Worm (Caenorhabditis elegans): ENCODE measurements around the gene col-148.

DNA sequence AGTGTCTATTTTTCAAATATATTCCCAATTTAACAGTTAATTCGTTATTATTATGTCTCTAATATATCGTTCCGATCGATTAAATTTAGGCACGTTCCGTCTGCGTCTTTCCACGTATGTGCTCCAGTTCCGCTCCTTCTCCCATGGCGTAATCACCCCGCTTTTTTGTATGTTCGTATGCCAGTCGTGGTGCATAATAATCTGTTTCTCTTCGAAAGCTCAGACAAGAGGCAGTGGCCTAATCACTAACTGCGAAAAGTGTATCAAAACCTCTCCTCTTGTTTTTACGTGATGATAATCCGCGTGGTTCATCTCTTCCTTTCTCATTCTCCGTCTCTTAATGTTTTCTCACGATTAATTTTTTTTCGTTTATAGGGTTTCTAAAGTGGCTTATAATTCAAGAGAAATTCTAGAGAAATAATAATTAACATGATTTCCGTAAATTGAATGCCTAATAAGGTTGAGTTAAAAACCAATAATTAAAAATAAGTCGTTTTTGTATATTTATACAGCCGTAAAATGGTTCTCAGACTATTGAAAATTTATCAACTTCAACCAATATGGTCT, 6.2 kb downstream of the col-148 start:
- TF ChIP-seq snpc-1.2 (GFP tag; IDR thresholded peaks at IDR 0.05): no peak
- TF ChIP-seq ceh-62 (tag; optimal IDR thresholded peaks at IDR 0.05): no peak
- peak in 1 of 2 experiments; percentile 81 for TF ChIP-seq unc-62 (GFP tag; optimal IDR thresholded peaks at IDR 0.05 in 1 of 2)
- TF ChIP-seq unc-62 (tag; optimal IDR thresholded peaks at IDR 0.05): no peak
- TF ChIP-seq pqm-1 (tag; optimal IDR thresholded peaks at IDR 0.05): no peak
- TF ChIP-seq nhr-76 (tag; optimal IDR thresholded peaks at IDR 0.05): no peak
- no peak for TF ChIP-seq attf-4 (tag; optimal IDR thresholded peaks at IDR 0.05)
- no peak for TF ChIP-seq ceh-82 (tag; optimal IDR thresholded peaks at IDR 0.05)
- TF ChIP-seq ztf-11 (tag; optimal IDR thresholded peaks at IDR 0.05): no peak
- TF ChIP-seq spr-1 (tag; optimal IDR thresholded peaks at IDR 0.05): no peak
- TF ChIP-seq ama-1 (optimal IDR thresholded peaks at IDR 0.05): peak; percentile 23
- no peak for TF ChIP-seq nhr-77 (tag; optimal IDR thresholded peaks at IDR 0.05)
- TF ChIP-seq egl-43 (GFP tag; IDR thresholded peaks at IDR 0.05): no peak

All from whole organism, L4 larva.